Worm (Caenorhabditis elegans) whole organism, mixed stage, embryonic: ENCODE results near the gene F37H8.6.

ENCODE experiments used
- hlh-1 ChIP-seq: fragments of 150-350 bp; optimal IDR thresholded peaks from 2 replicates; lab custom pipeline; 2014; ENCODE audit warnings: missing biosample characterization, missing genetic modification reagents, missing genetic modification characterization
- lin-13 ChIP-seq: fragments of 150-350 bp; optimal IDR thresholded peaks from 2 replicates; lab custom pipeline; 2014; ENCODE audit warnings: missing biosample characterization, missing genetic modification characterization
- mls-2 ChIP-seq: sonication (generic microtip); optimal IDR thresholded peaks from 2 replicates; lab custom pipeline; 2016; ENCODE audit warnings: mild to moderate bottlenecking, missing genetic modification characterization, moderate library complexity, missing compliant biosample characterization
- nhr-12 ChIP-seq: fragments of 150-350 bp; optimal IDR thresholded peaks from 2 replicates; lab custom pipeline; 2014; ENCODE audit warnings: missing biosample characterization, missing genetic modification characterization
- nhr-76 ChIP-seq: sonication (generic microtip); optimal IDR thresholded peaks from 2 replicates; lab custom pipeline; 2017; ENCODE audit warnings: missing biosample characterization, missing genetic modification characterization
- pha-4 ChIP-seq: fragments of 150-350 bp; optimal IDR thresholded peaks from 2 replicates; lab custom pipeline; 2018; ENCODE audit warnings: missing biosample characterization, missing genetic modification reagents, missing genetic modification characterization
- snpc-4 ChIP-seq: fragments of 150-350 bp; optimal IDR thresholded peaks from 2 replicates; lab custom pipeline; 2014; ENCODE audit warnings: missing biosample characterization, missing genetic modification characterization
- unc-39 ChIP-seq: fragments of 150-350 bp; optimal IDR thresholded peaks from 2 replicates; lab custom pipeline; 2014; ENCODE audit warnings: missing biosample characterization, missing genetic modification characterization

- no peak for TF ChIP-seq pha-4 (tag; lab: Kevin White, UChicago)
- TF ChIP-seq snpc-4 (tag; lab: Kevin White, UChicago): no peak
- TF ChIP-seq nhr-12 (tag; lab: Kevin White, UChicago): no peak
- TF ChIP-seq nhr-76 (tag; lab: Kevin White, UChicago): no peak
- no peak for TF ChIP-seq hlh-1 (tag; lab: Kevin White, UChicago)
- no peak for TF ChIP-seq unc-39 (tag; lab: Kevin White, UChicago)
- TF ChIP-seq mls-2: no peak
- no peak for TF ChIP-seq lin-13 (tag; lab: Kevin White, UChicago)
Observed at ce11 chrII:11204731-11205130, 27.5 kb upstream of the F37H8.6 start.
